Worm (Caenorhabditis elegans): ENCODE data around the gene F19B2.6.

Gene F19B2.6

DNA sequence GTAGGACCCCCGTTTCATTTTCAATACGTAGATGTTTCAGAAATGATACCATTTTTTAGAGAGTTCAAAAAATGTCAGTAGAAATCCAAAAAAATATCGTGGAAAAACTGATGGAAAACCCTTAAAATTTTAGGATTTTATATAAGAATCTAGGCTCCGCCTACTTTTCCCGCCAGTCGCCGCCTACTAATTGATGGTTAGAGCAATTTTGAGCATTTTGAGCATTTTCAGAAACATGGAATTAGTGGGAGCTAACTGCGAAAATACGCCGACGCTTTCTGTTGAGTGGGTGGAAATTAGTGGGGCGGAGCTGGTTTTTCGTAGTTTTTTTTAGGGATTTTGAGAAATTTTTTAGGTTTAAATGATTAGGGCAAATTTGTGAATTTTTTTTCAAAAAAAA is 25.2 kb upstream of the F19B2.6 start, which contains the start of gene ssu-1:
ssu-1 (minus strand) TSS at position 101 of the 400 bp plus-strand sequence.
- TF ChIP-seq nhr-11 (tag; optimal IDR thresholded peaks at IDR 0.05) = no peak
- TF ChIP-seq unc-39 (tag; optimal IDR thresholded peaks at IDR 0.05) = no peak
- TF ChIP-seq sem-4 (tag; optimal IDR thresholded peaks at IDR 0.05) = no peak
- TF ChIP-seq blmp-1 (tag; optimal IDR thresholded peaks at IDR 0.05; ENCODE audit: insufficient read depth) = no peak
- no peak for TF ChIP-seq dmd-4 (tag; optimal IDR thresholded peaks at IDR 0.05)
- TF ChIP-seq nhr-25 (tag; optimal IDR thresholded peaks at IDR 0.05) = no peak
- TF ChIP-seq lin-11 (tag; optimal IDR thresholded peaks at IDR 0.05) = no peak
- no peak for TF ChIP-seq fos-1 (tag; optimal IDR thresholded peaks at IDR 0.05)
- no peak for TF ChIP-seq unc-55 (GFP tag; optimal IDR thresholded peaks at IDR 0.05)
- no peak for TF ChIP-seq ztf-4 (tag; optimal IDR thresholded peaks at IDR 0.05)

DNA sequence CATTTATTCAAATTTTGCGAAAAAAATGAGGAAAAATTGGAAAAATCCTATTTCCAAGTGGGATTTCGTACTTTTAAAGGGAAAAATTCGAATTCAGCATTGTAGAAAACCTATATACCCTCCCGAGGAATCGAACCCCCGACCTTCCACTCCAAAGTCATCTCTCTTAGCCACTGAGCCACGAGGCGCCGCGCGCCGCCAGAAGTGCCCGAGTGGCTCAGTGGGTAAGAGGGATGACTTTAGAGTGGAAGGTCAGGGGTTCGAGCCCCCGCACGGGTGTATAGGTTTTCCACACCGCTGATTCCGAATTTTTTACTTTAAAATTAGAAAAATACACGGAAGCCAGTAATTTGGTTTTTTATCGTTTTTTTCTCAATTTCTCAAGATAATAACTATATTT is 23.5 kb upstream of the F19B2.6 start:
- TF ChIP-seq nhr-77 (tag; optimal IDR thresholded peaks at IDR 0.05) = no peak

DNA sequence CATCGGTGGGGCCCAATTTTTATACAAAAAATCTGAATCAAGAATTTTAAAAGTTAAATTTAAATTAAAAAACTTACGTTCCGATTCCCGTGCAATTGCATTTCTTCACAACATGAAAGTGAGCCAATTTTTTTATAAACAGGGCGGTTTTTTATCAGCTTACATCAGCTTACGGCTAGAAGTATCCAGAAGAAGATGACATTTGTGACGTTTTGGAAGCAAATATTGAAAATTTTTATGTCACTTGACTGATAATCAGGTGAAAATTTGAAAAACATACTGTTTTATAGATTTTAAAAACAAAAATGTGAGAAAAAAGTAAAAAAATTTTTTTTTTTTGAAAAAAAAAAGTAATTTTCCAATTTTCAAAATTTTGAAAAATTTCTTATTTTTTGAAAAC is 23.1 kb upstream of the F19B2.6 start, which contains the start of gene Y113G7A.22:
Y113G7A.22 (minus strand) TSS at position 101 of the 400 bp plus-strand sequence.
- TF ChIP-seq ZK546.5 (tag; optimal IDR thresholded peaks at IDR 0.05) (no peak), lin-39 (tag; optimal IDR thresholded peaks at IDR 0.05) (no peak), ceh-16 (tag; optimal IDR thresholded peaks at IDR 0.05) (no peak), sma-9 (GFP tag; optimal IDR thresholded peaks at IDR 0.05) (no peak), sma-9 (tag; optimal IDR thresholded peaks at IDR 0.05) (no peak), gmeb-1 (tag; optimal IDR thresholded peaks at IDR 0.05) (no peak), blmp-1 (tag; optimal IDR thresholded peaks at IDR 0.05; ENCODE audit: insufficient read depth) (no peak), mdl-1 (tag; optimal IDR thresholded peaks at IDR 0.05) (no peak), peb-1 (tag; optimal IDR thresholded peaks at IDR 0.05) (no peak), nhr-6 (tag; optimal IDR thresholded peaks at IDR 0.05) (no peak), sma-3 (GFP tag; optimal IDR thresholded peaks at IDR 0.05) (no peak), Y55F3AM.14 (GFP tag; optimal IDR thresholded peaks at IDR 0.05) (no peak), fos-1 (tag; optimal IDR thresholded peaks at IDR 0.05) (no peak), ceh-82 (tag; optimal IDR thresholded peaks at IDR 0.05) (no peak), C34F6.9 (tag; optimal IDR thresholded peaks at IDR 0.05) (no peak), nhr-10 (tag; optimal IDR thresholded peaks at IDR 0.05) (no peak), nhr-21 (tag; optimal IDR thresholded peaks at IDR 0.05) (no peak), alr-1 (tag; optimal IDR thresholded peaks at IDR 0.05) (no peak), elt-1 (tag; optimal IDR thresholded peaks at IDR 0.05) (no peak), elt-3 (tag; optimal IDR thresholded peaks at IDR 0.05) (no peak), mbf-1 (tag; optimal IDR thresholded peaks at IDR 0.05) (no peak)

DNA sequence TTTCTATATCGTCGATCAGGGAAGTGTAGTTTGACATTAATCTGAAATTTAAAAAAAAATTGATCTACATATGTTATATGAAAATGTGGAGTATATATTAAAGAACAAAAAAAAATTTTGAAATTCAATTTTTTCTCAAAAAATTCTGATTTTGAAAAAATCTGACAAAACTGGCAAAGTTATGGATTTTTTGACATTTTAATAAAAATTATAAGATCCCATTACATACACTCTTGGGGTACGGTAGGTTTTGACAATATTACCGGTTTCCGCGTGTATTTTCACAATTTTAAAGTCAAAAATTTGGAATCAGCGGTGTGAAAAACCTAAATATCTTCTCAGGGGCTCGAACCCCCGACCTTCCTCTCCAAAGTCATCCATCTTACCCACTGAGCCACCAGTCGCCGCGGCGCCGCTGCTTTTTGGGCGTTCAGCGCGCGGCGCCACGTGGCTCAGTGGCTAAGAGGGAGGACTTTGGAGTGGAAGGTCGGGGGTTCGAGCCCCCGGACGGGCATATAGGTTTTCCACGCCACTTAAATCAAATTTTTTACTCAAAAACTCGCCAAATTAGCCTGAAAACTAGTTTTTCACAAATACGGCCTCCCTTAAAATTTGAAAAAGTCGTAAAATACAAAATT is 19.8 kb upstream of the F19B2.6 start, which contains the start of gene Y113G7A.14:
Y113G7A.14 (minus strand) TSS at position 51 of the 638 bp plus-strand sequence.
- no peak for TF ChIP-seq peb-1 (tag; optimal IDR thresholded peaks at IDR 0.05)
- TF ChIP-seq nhr-129 (tag; optimal IDR thresholded peaks at IDR 0.05) = no peak
- no peak for TF ChIP-seq crh-2 (tag; optimal IDR thresholded peaks at IDR 0.05)
- TF ChIP-seq mdl-1 (tag; optimal IDR thresholded peaks at IDR 0.05) = no peak
- no peak for TF ChIP-seq elt-1 (tag; optimal IDR thresholded peaks at IDR 0.05)
- TF ChIP-seq nhr-77 (tag; optimal IDR thresholded peaks at IDR 0.05) = no peak
- no peak for TF ChIP-seq nhr-12 (tag; optimal IDR thresholded peaks at IDR 0.05)
- TF ChIP-seq lsy-2 (tag; optimal IDR thresholded peaks at IDR 0.05) = no peak

DNA sequence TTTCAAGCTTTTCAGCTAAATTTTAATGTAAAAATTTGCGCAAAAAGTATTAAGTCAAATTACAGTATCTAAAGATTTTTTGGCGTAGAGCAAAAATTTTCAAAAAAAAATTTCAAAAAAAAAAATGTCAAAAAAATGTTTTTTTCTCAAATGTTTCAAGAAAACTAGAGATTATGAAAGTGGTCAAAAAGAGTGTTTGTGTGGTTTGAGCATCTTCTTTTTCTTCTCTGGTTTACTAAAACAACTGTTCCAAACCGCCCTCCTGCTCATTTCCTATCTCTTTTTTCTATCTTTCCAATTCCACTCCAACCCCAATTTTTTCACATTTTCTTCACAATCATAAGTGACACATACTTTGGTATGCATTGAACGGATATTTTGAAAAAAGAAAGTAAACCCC is 16.0 kb upstream of the F19B2.6 start, which contains the start of gene Y113G7A.12:
Y113G7A.12 (plus strand) TSS at position 301 of the 400 bp plus-strand sequence.
- TF ChIP-seq nhr-21 (tag; optimal IDR thresholded peaks at IDR 0.05) (no peak), unc-39 (tag; optimal IDR thresholded peaks at IDR 0.05) (no peak), Y55F3AM.14 (GFP tag; optimal IDR thresholded peaks at IDR 0.05) (no peak), unc-62 (GFP tag; optimal IDR thresholded peaks at IDR 0.05) (no peak), C34F6.9 (tag; optimal IDR thresholded peaks at IDR 0.05) (no peak), nhr-11 (tag; optimal IDR thresholded peaks at IDR 0.05) (no peak), zag-1 (tag; optimal IDR thresholded peaks at IDR 0.05) (no peak), mab-5 (tag; optimal IDR thresholded peaks at IDR 0.05) (no peak), nhr-25 (tag; optimal IDR thresholded peaks at IDR 0.05) (no peak), mbf-1 (tag; optimal IDR thresholded peaks at IDR 0.05) (no peak), F13H6.1 (tag; optimal IDR thresholded peaks at IDR 0.05) (no peak)
